Worm (Caenorhabditis elegans): Measurements from ENCODE around the gene math-18.

ce11 chrII:2186329-2186728 lies 32.5 kb downstream of the math-18 start, which contains the start of gene gba-2:
- no peak for TF ChIP-seq hmbx-1 (tag; optimal IDR thresholded peaks at IDR 0.05)
- no peak for TF ChIP-seq sea-1 (GFP tag; conservative IDR thresholded peaks at IDR 0.05)
- no peak for TF ChIP-seq ama-1 (optimal IDR thresholded peaks at IDR 0.05)
- no peak for TF ChIP-seq ceh-13 (GFP tag; optimal IDR thresholded peaks at IDR 0.05)
- TF ChIP-seq tbx-11 (GFP tag; IDR thresholded peaks at IDR 0.05): no peak
- TF ChIP-seq ceh-36 (tag; optimal IDR thresholded peaks at IDR 0.05): no peak
- no peak for TF ChIP-seq flt-1 (GFP tag; IDR thresholded peaks at IDR 0.05)
- TF ChIP-seq hnd-1 (tag; optimal IDR thresholded peaks at IDR 0.05): no peak
